Worm (Caenorhabditis elegans): ENCODE measurements around the gene C05B5.12.

Gene C05B5.12

DNA sequence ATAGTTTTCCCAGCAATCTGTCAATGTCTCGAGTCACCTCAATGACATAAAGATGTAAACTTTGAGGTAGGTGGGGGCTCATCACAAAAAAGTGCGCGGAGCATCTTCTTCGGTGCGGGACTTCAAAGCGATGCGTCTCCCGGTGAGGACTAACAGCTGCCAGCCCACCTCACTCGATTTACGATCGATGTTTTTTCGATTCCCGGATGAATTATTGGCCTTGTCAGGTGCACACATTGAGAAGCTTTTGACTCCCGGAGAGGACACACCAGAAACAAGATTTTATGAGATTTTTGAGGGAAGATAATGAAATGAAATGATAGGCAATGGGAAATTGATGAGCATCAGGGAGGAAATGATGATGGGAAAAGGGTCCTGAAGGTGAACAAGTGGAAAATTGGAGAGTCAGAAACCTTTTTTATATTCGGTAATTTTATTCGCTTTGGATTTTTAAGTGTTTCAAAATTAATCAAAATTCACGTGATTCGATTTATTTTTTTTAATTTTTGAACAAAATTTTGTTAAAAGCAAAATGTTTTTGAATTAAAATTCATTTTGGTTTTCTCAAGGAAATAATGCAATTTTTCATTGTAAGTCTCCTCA lies at the start of gene C05B5.12:
Gene C05B5.12, plus strand, starts transcription at position 553 of the 603 bp plus-strand sequence.
- TF ChIP-seq tbx-2 (tag; optimal IDR thresholded peaks at IDR 0.05) (no peak), ceh-18 (tag; optimal IDR thresholded peaks at IDR 0.05) (peak; percentile 10), unc-55 (GFP tag; optimal IDR thresholded peaks at IDR 0.05) (peak; percentile 87)

DNA sequence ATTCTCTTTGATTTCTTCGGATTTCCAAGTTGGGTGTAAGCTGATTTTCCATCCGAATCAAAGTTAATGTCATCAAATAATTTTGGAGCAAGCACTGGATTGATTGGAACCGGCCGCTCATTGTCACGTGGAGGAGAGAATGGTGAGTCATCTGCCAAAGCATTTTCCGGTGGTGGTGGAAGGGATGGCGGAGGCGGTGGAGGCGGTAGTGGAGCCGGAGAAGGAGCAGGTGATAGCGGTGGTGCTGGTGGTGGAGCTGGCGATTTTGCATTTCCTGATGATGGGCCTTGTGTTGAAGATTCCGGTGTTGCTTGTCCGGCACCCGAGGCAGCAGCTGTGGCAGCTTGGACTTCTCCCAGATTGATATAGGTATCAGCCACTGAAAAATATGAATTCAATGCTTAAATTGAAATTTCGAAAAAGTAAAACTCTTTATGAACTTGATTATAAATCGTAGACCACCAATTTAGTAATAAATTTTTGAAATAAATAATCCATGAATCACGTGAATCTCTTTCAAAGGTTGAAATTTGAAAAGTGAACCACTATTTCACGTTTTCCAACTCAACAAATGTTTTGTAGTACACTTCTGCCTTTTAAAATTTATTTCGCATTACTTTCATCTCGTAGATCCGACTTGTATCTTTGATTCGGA lies 46.0 kb upstream of the C05B5.12 start, which contains the start of the genes K03H1.9 and K03H1.12:
Gene K03H1.9, minus strand, starts transcription at position 471 of the 655 bp plus-strand sequence.
Gene K03H1.12, plus strand, starts transcription at position 605 of the 655 bp plus-strand sequence.
- no peak for TF ChIP-seq ceh-6 (GFP tag; optimal IDR thresholded peaks at IDR 0.05)
- TF ChIP-seq sox-2 (GFP tag; IDR thresholded peaks at IDR 0.05), result no peak
- TF ChIP-seq dve-1 (tag; optimal IDR thresholded peaks at IDR 0.05), result no peak
- TF ChIP-seq C08G9.2 (tag; optimal IDR thresholded peaks at IDR 0.05), result no peak

DNA sequence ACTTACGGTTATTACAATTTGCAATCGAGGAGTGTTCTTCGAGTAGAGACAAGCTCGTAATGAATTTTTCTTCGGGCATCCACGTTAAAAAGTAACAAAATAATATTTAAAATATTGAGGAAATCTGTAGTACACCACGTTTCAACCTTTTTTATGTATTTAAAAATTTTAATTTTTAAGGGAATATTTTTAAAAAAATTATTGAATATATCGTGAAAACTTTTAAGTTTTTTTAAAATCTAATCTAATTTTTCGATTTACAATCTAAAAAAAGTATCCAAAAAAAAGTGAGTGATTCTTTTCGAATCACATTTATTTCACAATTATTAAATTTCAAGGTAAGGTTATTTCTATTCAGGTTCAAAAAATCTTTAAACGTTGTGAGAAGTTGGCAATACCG lies 42.5 kb upstream of the C05B5.12 start, which contains the start of gene gln-2:
Gene gln-2, minus strand, starts transcription at position 101 of the 400 bp plus-strand sequence.
- TF ChIP-seq ama-1 (optimal IDR thresholded peaks at IDR 0.05), result no peak
- TF ChIP-seq pha-2 (tag; optimal IDR thresholded peaks at IDR 0.05), result no peak
- no peak for TF ChIP-seq ceh-19 (GFP tag; optimal IDR thresholded peaks at IDR 0.05)
- no peak for TF ChIP-seq dmd-4 (tag; optimal IDR thresholded peaks at IDR 0.05; ENCODE audit: borderline replicate concordance)
- no peak for TF ChIP-seq Y22D7AL.16 (tag; optimal IDR thresholded peaks at IDR 0.05)
- TF ChIP-seq ahr-1 (tag; optimal IDR thresholded peaks at IDR 0.05), result no peak
- no peak for TF ChIP-seq ceh-31 (tag; optimal IDR thresholded peaks at IDR 0.05)
- no peak for TF ChIP-seq npax-4 (tag; optimal IDR thresholded peaks at IDR 0.05)
- no peak for TF ChIP-seq fax-1 (tag; optimal IDR thresholded peaks at IDR 0.05)
- TF ChIP-seq pag-3 (tag; optimal IDR thresholded peaks at IDR 0.05; ENCODE audit: borderline replicate concordance), result no peak
- TF ChIP-seq gmeb-2 (tag; optimal IDR thresholded peaks at IDR 0.05), result no peak
- TF ChIP-seq hlh-30 (tag; optimal IDR thresholded peaks at IDR 0.05; ENCODE audit: insufficient read depth), result no peak

DNA sequence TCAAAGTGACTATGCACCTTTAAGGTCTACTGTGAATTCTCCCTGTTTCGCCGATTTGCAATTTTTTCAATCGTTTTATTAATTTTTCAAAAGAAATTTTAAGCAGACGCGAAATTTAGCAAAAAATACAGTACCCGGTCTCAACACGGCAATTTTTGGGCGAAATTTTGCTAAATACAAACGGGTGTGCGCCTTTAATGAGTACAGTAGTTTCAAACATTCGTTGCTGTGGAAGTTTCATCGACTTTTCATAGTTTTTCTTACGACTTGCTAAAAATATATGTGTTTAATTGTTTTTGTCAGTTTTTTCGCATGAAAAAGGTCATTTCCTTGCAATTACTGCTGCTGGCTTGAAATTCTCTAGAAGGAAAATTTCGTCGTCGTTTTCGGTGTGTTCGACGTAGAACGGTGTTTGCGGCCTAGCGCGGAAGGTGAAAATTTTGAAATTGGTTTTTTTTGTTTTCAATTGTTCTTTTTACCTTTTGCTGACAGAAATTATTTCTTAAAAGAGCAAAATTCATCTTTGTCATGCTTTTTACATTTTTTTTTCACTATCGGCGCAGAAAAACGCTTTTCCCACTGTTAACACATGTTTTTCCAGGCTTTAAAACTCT lies 40.3 kb upstream of the C05B5.12 start, which contains the start of gene K03H1.7:
Gene K03H1.7, plus strand, starts transcription at position 600 of the 614 bp plus-strand sequence.
- no peak for TF ChIP-seq unc-42 (tag; optimal IDR thresholded peaks at IDR 0.05)
- no peak for TF ChIP-seq ceh-18 (tag; optimal IDR thresholded peaks at IDR 0.05)
- TF ChIP-seq C38D4.7 (GFP tag; optimal IDR thresholded peaks at IDR 0.05), result no peak
- TF ChIP-seq nhr-232 (tag; optimal IDR thresholded peaks at IDR 0.05), result no peak
- TF ChIP-seq sox-4 (tag; optimal IDR thresholded peaks at IDR 0.05), result no peak
- no peak for TF ChIP-seq ceh-14 (tag; optimal IDR thresholded peaks at IDR 0.05)
- TF ChIP-seq K02D7.2 (tag; optimal IDR thresholded peaks at IDR 0.05), result no peak
- no peak for TF ChIP-seq ceh-48 (tag; optimal IDR thresholded peaks at IDR 0.05)
- TF ChIP-seq ceh-6 (GFP tag; optimal IDR thresholded peaks at IDR 0.05), result no peak

DNA sequence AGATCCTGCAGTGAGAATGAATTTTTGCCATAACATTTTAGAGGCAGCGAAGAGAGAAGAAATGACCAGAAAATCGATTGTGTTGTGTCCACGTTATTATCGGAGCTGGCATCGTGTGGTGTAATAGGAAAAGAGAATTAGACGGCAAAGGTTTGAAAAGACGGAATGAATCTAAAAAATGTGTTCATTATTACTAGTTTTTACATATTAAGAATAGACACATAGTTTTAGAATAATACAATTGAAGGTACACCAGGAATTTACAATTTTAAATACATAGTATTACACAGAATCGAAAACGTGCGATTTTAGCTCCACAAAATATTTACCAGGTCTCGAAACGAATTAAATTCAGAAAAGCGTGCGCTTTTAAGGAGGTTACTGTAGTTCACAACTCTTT lies 36.9 kb upstream of the C05B5.12 start, which contains the start of gene K03H1.13:
Gene K03H1.13, minus strand, starts transcription at position 101 of the 400 bp plus-strand sequence.
- no peak for TF ChIP-seq unc-3 (GFP tag; conservative IDR thresholded peaks at IDR 0.05)
- no peak for TF ChIP-seq unc-3 (tag; optimal IDR thresholded peaks at IDR 0.05)
- TF ChIP-seq unc-55 (GFP tag; optimal IDR thresholded peaks at IDR 0.05), result peak; percentile 52
- TF ChIP-seq fkh-10 (GFP tag; optimal IDR thresholded peaks at IDR 0.05), result no peak
- peak; percentile 49 for TF ChIP-seq ceh-48 (tag; optimal IDR thresholded peaks at IDR 0.05)

DNA sequence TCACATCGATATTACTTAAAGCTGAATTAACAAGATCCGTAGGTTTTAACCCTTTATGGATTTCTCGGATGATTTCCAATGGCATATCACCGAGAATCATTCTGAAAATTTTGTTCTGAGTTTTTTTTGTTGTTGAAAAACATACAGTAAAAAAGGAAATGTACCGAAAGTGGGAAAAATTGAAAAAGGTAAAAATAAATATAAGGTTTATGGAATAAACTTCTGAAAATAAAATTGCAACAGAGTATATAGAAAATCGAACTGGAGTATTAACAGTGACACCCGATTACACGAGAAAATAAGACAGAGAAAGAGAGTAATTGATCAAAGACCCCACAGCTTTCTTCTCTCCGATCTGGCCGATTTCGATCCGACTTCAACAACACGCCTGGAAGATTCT lies 35.3 kb upstream of the C05B5.12 start, which contains the start of gene K03H1.11:
Gene K03H1.11, minus strand, starts transcription at position 101 of the 400 bp plus-strand sequence.
- no peak for TF ChIP-seq eyg-1 (tag; optimal IDR thresholded peaks at IDR 0.05)
- no peak for TF ChIP-seq fax-1 (tag; optimal IDR thresholded peaks at IDR 0.05)
- TF ChIP-seq ceh-19 (GFP tag; optimal IDR thresholded peaks at IDR 0.05), result no peak
- TF ChIP-seq sox-4 (tag; optimal IDR thresholded peaks at IDR 0.05), result no peak
- no peak for TF ChIP-seq syd-9 (tag; optimal IDR thresholded peaks at IDR 0.05)
- TF ChIP-seq ets-4 (tag; optimal IDR thresholded peaks at IDR 0.05), result no peak
- no peak for TF ChIP-seq pros-1 (tag; optimal IDR thresholded peaks at IDR 0.05)

Measured in whole organism, late embryonic.